Worm (Caenorhabditis elegans): ENCODE results near the gene rexd-1.

ce11 chrIII:1831104-1831503 lies 3.2 kb upstream of the rexd-1 start:
- TF ChIP-seq snpc-4 (tag; optimal IDR thresholded peaks at IDR 0.05) (no peak), lin-35 (GFP tag; optimal IDR thresholded peaks at IDR 0.05) (no peak), ama-1 (optimal IDR thresholded peaks at IDR 0.05) (no peak), nhr-11 (tag; optimal IDR thresholded peaks at IDR 0.05) (no peak), nhr-237 (tag; optimal IDR thresholded peaks at IDR 0.05) (no peak), jun-1 (tag; optimal IDR thresholded peaks at IDR 0.05) (no peak), nhr-76 (tag; optimal IDR thresholded peaks at IDR 0.05) (no peak), nhr-77 (tag; optimal IDR thresholded peaks at IDR 0.05) (no peak), mdl-1 (tag; optimal IDR thresholded peaks at IDR 0.05) (no peak)

Data from whole organism, L1 larva.